Worm (Caenorhabditis elegans) whole organism, L2 larva: ENCODE results near the gene F18H3.4.

Experiments
- C34F6.9 ChIP-seq: fragments of 150-350 bp; optimal IDR thresholded peaks from 2 replicates; lab custom pipeline; 2014; ENCODE audit warnings: missing biosample characterization, missing genetic modification characterization
- F13H6.1 ChIP-seq: sonication (generic microtip); optimal IDR thresholded peaks from 2 replicates; lab custom pipeline; 2016; ENCODE audit warnings: missing genetic modification characterization, missing compliant biosample characterization
- ama-1 ChIP-seq: fragments of 150-350 bp; optimal IDR thresholded peaks from 2 replicates; lab custom pipeline; 2018; ENCODE audit warnings: inconsistent platforms
- ceh-16 ChIP-seq: fragments of 150-350 bp; optimal IDR thresholded peaks from 2 replicates; lab custom pipeline; 2014; ENCODE audit warnings: missing biosample characterization, missing genetic modification characterization
- crh-2 ChIP-seq: sonication (generic microtip); optimal IDR thresholded peaks from 2 replicates; lab custom pipeline; 2017; ENCODE audit warnings: missing biosample characterization, missing genetic modification characterization
- fos-1 ChIP-seq: fragments of 150-350 bp; optimal IDR thresholded peaks from 2 replicates; lab custom pipeline; 2014; ENCODE audit warnings: missing biosample characterization, missing genetic modification characterization
- gmeb-1 ChIP-seq: fragments of 150-350 bp; optimal IDR thresholded peaks from 2 replicates; lab custom pipeline; 2014; ENCODE audit warnings: missing biosample characterization, missing genetic modification characterization
- lin-11 ChIP-seq: fragments of 150-350 bp; sonication (generic microtip); optimal IDR thresholded peaks from 2 replicates; lab custom pipeline; 2014; ENCODE audit warnings: missing biosample characterization, missing genetic modification characterization, inconsistent platforms, mixed read lengths
- lin-13 ChIP-seq: fragments of 150-350 bp; optimal IDR thresholded peaks from 2 replicates; lab custom pipeline; 2014; ENCODE audit warnings: missing biosample characterization, missing genetic modification reagents, missing genetic modification characterization
- lin-39 ChIP-seq: fragments of 150-350 bp; optimal IDR thresholded peaks from 2 replicates; lab custom pipeline; 2014; ENCODE audit warnings: missing biosample characterization, missing genetic modification reagents, missing genetic modification characterization
- lsy-2 ChIP-seq, 2 experiments: fragments of 150-350 bp in 1 of 2; sonication (generic microtip) in 1 of 2; optimal IDR thresholded peaks; 2 replicates each; lab custom pipeline; 2014 to 2017; ENCODE audit warnings: missing biosample characterization in 2 of 2, missing genetic modification characterization in 2 of 2
- mab-5 ChIP-seq: fragments of 150-350 bp; optimal IDR thresholded peaks from 2 replicates; lab custom pipeline; 2014; ENCODE audit warnings: missing biosample characterization, missing genetic modification characterization
- mdl-1 ChIP-seq, 2 experiments: fragments of 150-350 bp in 1 of 2; sonication (generic microtip) in 1 of 2; optimal IDR thresholded peaks; 2 replicates each; lab custom pipeline; 2017; ENCODE audit warnings: missing biosample characterization in 2 of 2, missing genetic modification characterization in 2 of 2
- nhr-11 ChIP-seq: fragments of 150-350 bp; optimal IDR thresholded peaks from 2 replicates; lab custom pipeline; 2014; ENCODE audit warnings: missing biosample characterization, missing genetic modification characterization
- nhr-12 ChIP-seq: fragments of 150-350 bp; optimal IDR thresholded peaks from 2 replicates; lab custom pipeline; 2014; ENCODE audit warnings: missing biosample characterization, missing genetic modification characterization
- nhr-129 ChIP-seq: fragments of 150-350 bp; optimal IDR thresholded peaks from 2 replicates; lab custom pipeline; 2014; ENCODE audit warnings: missing biosample characterization, missing genetic modification characterization
- nhr-21 ChIP-seq: fragments of 150-350 bp; optimal IDR thresholded peaks from 2 replicates; lab custom pipeline; 2014; ENCODE audit warnings: missing biosample characterization, missing genetic modification characterization
- nhr-25 ChIP-seq: fragments of 150-350 bp; sonication (generic microtip); optimal IDR thresholded peaks from 3 replicates; lab custom pipeline; 2014; ENCODE audit warnings: missing biosample characterization, missing genetic modification characterization
- nhr-6 ChIP-seq: fragments of 150-350 bp; optimal IDR thresholded peaks from 2 replicates; lab custom pipeline; 2014; ENCODE audit warnings: missing biosample characterization, missing genetic modification characterization
- peb-1 ChIP-seq: fragments of 150-350 bp; optimal IDR thresholded peaks from 2 replicates; lab custom pipeline; 2014; ENCODE audit warnings: missing biosample characterization, missing genetic modification characterization
- sem-4 ChIP-seq: fragments of 150-350 bp; optimal IDR thresholded peaks from 2 replicates; lab custom pipeline; 2014; ENCODE audit warnings: missing biosample characterization, missing genetic modification reagents, missing genetic modification characterization
- sma-3 ChIP-seq: sonication (generic microtip); optimal IDR thresholded peaks from 2 replicates; lab custom pipeline; 2016; ENCODE audit warnings: missing genetic modification reagents, missing genetic modification characterization, missing compliant biosample characterization
- sma-9 ChIP-seq, 2 experiments: fragments of 150-350 bp in 1 of 2; sonication (generic microtip) in 1 of 2; optimal IDR thresholded peaks; 2 replicates each; lab custom pipeline; 2014 to 2016; ENCODE audit warnings: missing genetic modification characterization in 2 of 2, mild to moderate bottlenecking in 1 of 2, missing biosample characterization in 1 of 2, missing compliant biosample characterization in 1 of 2, missing genetic modification reagents in 1 of 2, moderate library complexity in 1 of 2
- snpc-4 ChIP-seq: fragments of 150-350 bp; optimal IDR thresholded peaks from 2 replicates; lab custom pipeline; 2014; ENCODE audit warnings: missing biosample characterization, missing genetic modification characterization
- unc-39 ChIP-seq: fragments of 150-350 bp; optimal IDR thresholded peaks from 2 replicates; lab custom pipeline; 2014; ENCODE audit warnings: missing biosample characterization, missing genetic modification characterization
- unc-55 ChIP-seq: fragments of 150-350 bp; sonication (generic microtip); optimal IDR thresholded peaks from 3 replicates; lab custom pipeline; 2014; ENCODE audit warnings: missing biosample characterization, missing genetic modification reagents, missing genetic modification characterization
- zag-1 ChIP-seq: fragments of 150-350 bp; optimal IDR thresholded peaks from 2 replicates; lab custom pipeline; 2014; ENCODE audit warnings: missing biosample characterization, missing genetic modification characterization
- ztf-1 ChIP-seq: fragments of 200-800 bp; sonication (Bioruptor generic); conservative IDR thresholded peaks from 2 replicates; pipeline ENCODE4 v1.3.6; 2022; ENCODE audit warnings: missing genetic modification characterization, missing compliant biosample characterization
- ztf-11 ChIP-seq: sonication (generic microtip); optimal IDR thresholded peaks from 2 replicates; lab custom pipeline; 2017; ENCODE audit warnings: missing biosample characterization, missing genetic modification characterization

F18H3.4 gene

ce11 chrX:13528630-13529138 is at the start of gene F18H3.4:
F18H3.4 (plus strand) TSS chrX:13529088.
- peak; percentile 70 for TF ChIP-seq gmeb-1 (tag; lab: Kevin White, UChicago)
- peak; percentile 30 to 79 for TF ChIP-seq mdl-1 (tag; optimal IDR thresholded peaks at IDR 0.05; lab: Kevin White, UChicago)
- peak; percentile 77 for TF ChIP-seq crh-2
- no peak for TF ChIP-seq snpc-4 (tag; lab: Kevin White, UChicago)
- TF ChIP-seq sma-3 (GFP tag; lab: Kevin White, UChicago): peak; percentile 91
- TF ChIP-seq nhr-6: no peak
- no peak for TF ChIP-seq nhr-11 (tag; lab: Kevin White, UChicago)
- peak; percentile 93 for TF ChIP-seq F13H6.1 (tag; lab: Kevin White, UChicago)
- peak; percentile 16 for TF ChIP-seq sem-4 (tag; lab: Kevin White, UChicago)
- peak; percentile 5 for TF ChIP-seq nhr-25 (tag; lab: Kevin White, UChicago)
- TF ChIP-seq nhr-21 (tag; lab: Kevin White, UChicago): peak; percentile 64
- peak; percentile 96 for TF ChIP-seq sma-9 (GFP tag; optimal IDR thresholded peaks at IDR 0.05; lab: Kevin White, UChicago)
- no peak for TF ChIP-seq sma-9 (tag; optimal IDR thresholded peaks at IDR 0.05; lab: Kevin White, UChicago)
- peak in 1 of 2 experiments; percentile 24 for TF ChIP-seq lsy-2 (tag; optimal IDR thresholded peaks at IDR 0.05; lab: Kevin White, UChicago)
- TF ChIP-seq fos-1 (tag; lab: Kevin White, UChicago): peak; percentile 98
- peak; percentile 58 for TF ChIP-seq nhr-129

DNA sequence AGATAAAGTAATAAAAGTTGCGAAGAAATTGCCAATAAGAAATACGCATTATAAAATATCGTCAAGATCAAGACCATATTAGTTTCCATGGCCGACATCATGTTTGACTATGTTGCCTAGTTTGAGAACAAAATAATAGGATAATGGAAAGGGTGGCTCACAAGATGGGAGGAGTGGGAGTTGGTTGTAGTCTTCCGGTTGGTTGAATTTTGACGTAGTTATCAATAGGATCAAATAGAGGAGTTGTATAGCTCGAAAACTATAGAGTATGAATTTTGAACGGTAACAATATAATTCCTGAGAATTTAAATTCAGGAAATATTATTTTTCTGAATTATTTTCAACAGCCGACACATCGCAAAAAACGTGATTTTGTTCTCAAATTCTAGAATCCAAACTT is 47.2 kb upstream of the F18H3.4 start, which contains the start of gene srd-50:
TSS of gene srd-50 (minus strand) at position 101 of the 400 bp plus-strand sequence.
- TF ChIP-seq sma-3 (GFP tag; lab: Kevin White, UChicago) (no peak), crh-2 (no peak), ztf-11 (no peak), lin-13 (GFP tag; lab: Kevin White, UChicago) (no peak), nhr-6 (no peak), fos-1 (tag; lab: Kevin White, UChicago) (no peak), snpc-4 (tag; lab: Kevin White, UChicago) (no peak)

DNA sequence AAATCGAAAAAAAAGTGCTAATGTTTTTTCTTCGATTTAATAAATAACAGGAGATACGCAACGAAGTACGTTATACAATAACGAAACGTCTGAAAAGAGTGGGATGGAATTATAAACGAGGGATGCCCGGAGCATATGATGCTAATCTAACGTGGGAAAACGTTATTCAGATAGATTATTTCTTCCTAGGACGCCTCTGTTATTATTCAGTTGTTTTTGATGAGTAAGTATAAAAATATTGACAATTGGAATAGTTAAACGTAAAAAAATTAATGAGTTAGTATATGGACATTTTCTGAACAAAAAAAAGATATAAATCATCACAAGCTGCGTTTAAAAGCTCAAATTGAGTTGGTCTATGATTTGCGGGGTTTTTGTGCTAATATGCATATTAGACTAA is 44.1 kb upstream of the F18H3.4 start, which contains the start of gene srd-51:
TSS of gene srd-51 (minus strand) at position 101 of the 400 bp plus-strand sequence.
- no peak for TF ChIP-seq nhr-11 (tag; lab: Kevin White, UChicago)
- TF ChIP-seq, all 48 proteins: peak for 0

ce11 chrX:13493762-13494161 is 35.1 kb upstream of the F18H3.4 start:
- TF ChIP-seq snpc-4 (tag; lab: Kevin White, UChicago): no peak
- peak; percentile 26 for TF ChIP-seq mab-5 (tag; lab: Kevin White, UChicago)
- no peak for TF ChIP-seq nhr-25 (tag; lab: Kevin White, UChicago)
- peak; percentile 74 for TF ChIP-seq unc-55 (GFP tag; lab: Kevin White, UChicago)
- TF ChIP-seq crh-2: peak; percentile 37
- TF ChIP-seq ztf-1 (GFP tag; lab: Robert Waterston, UW): no peak
- peak; percentile 30 for TF ChIP-seq zag-1
- peak in 1 of 2 experiments; percentile 25 for TF ChIP-seq lsy-2 (tag; optimal IDR thresholded peaks at IDR 0.05; lab: Kevin White, UChicago)
- peak; percentile 30 for TF ChIP-seq lin-39 (tag; lab: Kevin White, UChicago)
- peak; percentile 17 for TF ChIP-seq C34F6.9

DNA sequence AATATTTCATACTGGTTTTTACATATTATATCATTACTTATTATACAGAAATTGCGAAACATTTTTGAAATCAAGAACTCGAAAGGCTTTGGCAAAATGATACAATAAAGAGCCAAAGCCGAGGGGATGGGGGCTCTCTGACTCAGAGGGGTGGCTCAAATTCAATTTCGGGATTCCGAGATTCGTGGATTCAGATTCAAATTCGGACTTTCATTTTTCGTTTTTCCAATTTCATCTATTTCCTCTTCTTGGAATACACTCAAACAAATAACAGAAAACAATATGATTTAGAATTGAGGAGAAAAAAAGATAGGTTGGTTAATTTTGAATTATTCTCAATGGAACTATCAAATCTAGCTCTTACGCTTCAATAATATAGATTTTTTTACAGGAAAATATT is 29.8 kb upstream of the F18H3.4 start:
- peak; percentile 2 for TF ChIP-seq sem-4 (tag; lab: Kevin White, UChicago)
- TF ChIP-seq gmeb-1 (tag; lab: Kevin White, UChicago): no peak

DNA sequence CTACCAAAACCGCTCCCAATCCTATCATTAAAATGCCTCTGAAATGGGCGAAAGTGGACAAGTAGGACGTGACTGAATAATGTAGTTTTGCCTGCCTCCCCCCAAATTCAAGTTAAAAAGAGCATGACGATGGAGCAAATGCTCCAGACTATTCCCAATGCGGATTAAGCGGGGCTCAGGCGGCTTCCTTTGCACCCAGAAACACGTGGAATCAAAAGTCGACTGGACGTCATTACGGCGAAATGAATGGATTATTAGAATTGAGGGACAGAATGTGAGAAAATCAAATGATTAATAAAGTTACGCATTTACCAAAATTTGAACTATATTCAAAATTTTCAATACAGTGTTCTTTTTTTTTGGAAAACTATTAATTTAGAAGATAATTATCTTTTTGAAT is 29.0 kb upstream of the F18H3.4 start:
- TF ChIP-seq nhr-21 (tag; lab: Kevin White, UChicago) (no peak), zag-1 (no peak), crh-2 (peak; percentile 35), unc-39 (tag; lab: Kevin White, UChicago) (no peak), lsy-2 (tag; optimal IDR thresholded peaks at IDR 0.05; lab: Kevin White, UChicago) (peak in 1 of 2 experiments; percentile 6), ceh-16 (tag; lab: Kevin White, UChicago) (no peak), peb-1 (tag; lab: Kevin White, UChicago) (no peak), lin-11 (tag; lab: Kevin White, UChicago) (no peak), C34F6.9 (no peak), nhr-12 (tag; lab: Kevin White, UChicago) (no peak), nhr-25 (tag; lab: Kevin White, UChicago) (no peak), ama-1 (lab: Kevin White, UChicago) (no peak), sma-9 (GFP tag; optimal IDR thresholded peaks at IDR 0.05; lab: Kevin White, UChicago) (no peak), sma-9 (tag; optimal IDR thresholded peaks at IDR 0.05; lab: Kevin White, UChicago) (no peak), sma-3 (GFP tag; lab: Kevin White, UChicago) (no peak)
- TF ChIP-seq, all 48 proteins: peak for 2
